Worm (Caenorhabditis elegans): ENCODE measurements around the gene F59E12.17.
"Not testable (repeated sequence)": the region's sequence is repeated elsewhere in the genome, so short reads cannot be mapped to it uniquely, and the experiment has no call there.

The F59E12.17 gene

DNA sequence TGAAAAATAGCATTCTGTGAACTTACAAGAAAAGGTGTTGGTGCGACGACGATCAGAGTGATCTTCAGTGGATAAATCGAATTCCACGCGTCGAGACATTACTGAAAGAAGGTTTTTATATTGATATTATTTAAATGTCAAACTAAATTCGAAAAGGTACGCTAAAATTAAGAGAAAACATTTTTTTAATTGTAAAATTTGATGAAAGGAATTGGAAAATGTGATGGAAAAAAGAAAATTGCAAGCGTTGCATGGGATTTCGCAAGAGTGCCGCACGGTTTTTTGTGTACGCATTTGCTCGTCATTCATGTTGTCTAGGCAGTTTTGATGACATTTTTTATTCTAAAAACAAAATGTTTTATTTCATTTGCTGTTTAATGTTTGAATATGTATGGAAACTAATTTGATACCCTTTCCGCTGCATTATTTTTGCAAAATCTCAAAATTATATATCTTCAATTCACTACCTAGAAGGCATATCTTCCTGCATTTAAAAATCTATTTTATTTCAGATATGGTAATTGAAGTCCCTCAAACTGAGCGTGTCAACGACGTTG, 26.8 kb downstream of the F59E12.17 start, which contains the start of the genes eif-3.L and npl-4.2:
eif-3.L (minus strand) TSS at position 101 of the 557 bp plus-strand sequence.
npl-4.2 (plus strand) TSS at position 507 of the 557 bp plus-strand sequence.
- not testable (repeated sequence) for TF ChIP-seq ama-1 (optimal IDR thresholded peaks at IDR 0.05); ref-2 (tag; optimal IDR thresholded peaks at IDR 0.05); ceh-31 (tag; optimal IDR thresholded peaks at IDR 0.05)

DNA sequence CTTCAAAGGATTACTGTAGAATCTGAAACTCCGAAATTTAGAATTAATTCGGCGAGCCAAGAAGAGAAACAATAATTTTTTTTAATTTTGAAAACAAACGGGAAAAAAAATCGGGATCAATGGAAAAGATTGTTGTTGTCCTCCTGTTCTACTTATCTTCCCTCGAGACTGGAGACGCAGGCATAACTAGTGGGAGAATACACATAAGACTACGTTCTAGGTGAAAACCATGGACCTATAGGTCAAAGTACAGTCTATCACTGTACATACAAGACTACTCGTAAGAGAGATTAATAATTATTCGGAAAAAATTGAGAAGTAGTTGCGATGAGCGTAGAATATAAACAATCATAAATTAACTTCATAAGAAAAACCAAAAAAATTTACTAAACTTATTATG, 30.0 kb downstream of the F59E12.17 start, which contains the start of gene dhs-6:
dhs-6 (minus strand) TSS at position 22 of the 400 bp plus-strand sequence.
- no peak for TF ChIP-seq rnt-1 (tag; optimal IDR thresholded peaks at IDR 0.05)
- TF ChIP-seq fkh-10 (GFP tag; optimal IDR thresholded peaks at IDR 0.05), result no peak
- no peak for TF ChIP-seq ceh-14 (tag; optimal IDR thresholded peaks at IDR 0.05)
- TF ChIP-seq hlh-8 (tag; optimal IDR thresholded peaks at IDR 0.05), result no peak
- peak; percentile 45 for TF ChIP-seq elt-2 (tag; optimal IDR thresholded peaks at IDR 0.05)
- TF ChIP-seq hlh-15 (tag; optimal IDR thresholded peaks at IDR 0.05), result no peak
- no peak for TF ChIP-seq che-1 (tag; optimal IDR thresholded peaks at IDR 0.05)
- TF ChIP-seq syd-9 (tag; optimal IDR thresholded peaks at IDR 0.05), result no peak
- no peak for TF ChIP-seq pag-3 (tag; optimal IDR thresholded peaks at IDR 0.05; ENCODE audit: borderline replicate concordance)

DNA sequence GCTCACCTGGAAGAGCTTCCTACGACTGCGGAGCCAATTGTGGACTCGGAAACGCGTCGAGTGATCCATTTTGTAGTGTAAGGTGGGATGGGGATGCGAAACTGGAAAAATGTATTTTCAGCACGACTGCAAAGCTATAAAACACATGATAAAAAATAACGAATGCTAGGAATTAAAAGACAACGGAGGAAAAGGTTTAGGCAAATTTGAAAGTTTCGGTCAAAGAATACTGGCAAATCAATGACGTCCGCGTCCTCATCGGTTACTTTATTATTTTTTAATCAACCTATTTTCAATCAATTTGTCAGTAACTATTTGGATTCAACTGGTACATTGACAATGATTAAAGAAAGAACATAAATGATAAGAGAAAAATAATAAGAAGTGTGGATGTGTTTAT, 41.5 kb downstream of the F59E12.17 start, which contains the start of gene C17G10.7:
C17G10.7 (minus strand) TSS at position 101 of the 400 bp plus-strand sequence.
- TF ChIP-seq ama-1 (optimal IDR thresholded peaks at IDR 0.05), result no peak
- no peak for TF ChIP-seq ceh-34 (tag; optimal IDR thresholded peaks at IDR 0.05)
- no peak for TF ChIP-seq F13H6.1 (tag; optimal IDR thresholded peaks at IDR 0.05)
- no peak for TF ChIP-seq hlh-13 (GFP tag; optimal IDR thresholded peaks at IDR 0.05)
- TF ChIP-seq fax-1 (tag; optimal IDR thresholded peaks at IDR 0.05), result no peak
- TF ChIP-seq K02D7.2 (tag; optimal IDR thresholded peaks at IDR 0.05), result no peak
- TF ChIP-seq ets-4 (tag; optimal IDR thresholded peaks at IDR 0.05), result no peak
- no peak for TF ChIP-seq C08G9.2 (tag; optimal IDR thresholded peaks at IDR 0.05)
- no peak for TF ChIP-seq sdc-2 (tag; optimal IDR thresholded peaks at IDR 0.05)

DNA sequence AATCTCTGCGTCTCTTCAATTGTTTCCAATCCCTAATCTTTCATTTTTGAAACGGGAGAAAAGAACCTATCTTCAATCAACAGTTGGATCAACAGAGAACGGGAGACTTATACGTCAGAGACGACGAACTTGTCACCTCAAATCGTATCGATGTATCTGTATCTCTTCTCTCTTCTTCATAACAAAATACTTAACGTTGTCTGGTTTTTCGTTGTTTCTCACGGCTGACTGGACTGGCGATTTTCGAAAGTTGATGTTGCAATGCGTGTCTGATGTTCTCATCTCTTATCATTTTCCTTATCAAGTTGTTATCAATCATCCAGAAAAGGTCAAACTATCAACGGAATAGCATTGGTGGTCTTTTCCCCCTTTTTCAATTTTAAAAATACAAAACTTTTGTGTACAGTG, 43.7 kb downstream of the F59E12.17 start:
- no peak for TF ChIP-seq ceh-48 (tag; optimal IDR thresholded peaks at IDR 0.05)
- TF ChIP-seq elt-2 (tag; optimal IDR thresholded peaks at IDR 0.05), result peak; percentile 99
- TF ChIP-seq unc-55 (GFP tag; optimal IDR thresholded peaks at IDR 0.05), result peak; percentile 39

DNA sequence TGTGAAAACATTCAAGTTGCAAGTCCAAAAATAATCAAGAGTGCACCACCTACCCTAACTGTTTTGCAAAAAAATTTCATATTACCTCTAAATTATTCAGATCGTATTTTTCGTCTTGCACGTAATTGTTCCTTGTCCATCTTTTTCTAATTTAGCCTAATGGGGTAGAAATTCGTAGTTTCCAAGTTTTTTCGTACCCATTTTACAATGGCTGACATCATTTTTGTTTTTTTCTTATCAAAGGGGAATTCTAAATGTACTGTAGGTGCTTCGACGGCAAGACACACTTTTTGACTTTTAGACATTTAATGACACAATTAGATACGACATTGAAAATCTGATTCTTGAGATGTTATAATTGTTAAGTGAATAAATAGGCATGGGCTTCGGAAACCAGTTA, 44.8 kb downstream of the F59E12.17 start:
- TF ChIP-seq fax-1 (tag; optimal IDR thresholded peaks at IDR 0.05) (no peak), elt-2 (tag; optimal IDR thresholded peaks at IDR 0.05) (no peak), C08G9.2 (tag; optimal IDR thresholded peaks at IDR 0.05) (no peak), pros-1 (tag; optimal IDR thresholded peaks at IDR 0.05) (no peak), T23F11.4 (GFP tag; optimal IDR thresholded peaks at IDR 0.05) (no peak)

DNA sequence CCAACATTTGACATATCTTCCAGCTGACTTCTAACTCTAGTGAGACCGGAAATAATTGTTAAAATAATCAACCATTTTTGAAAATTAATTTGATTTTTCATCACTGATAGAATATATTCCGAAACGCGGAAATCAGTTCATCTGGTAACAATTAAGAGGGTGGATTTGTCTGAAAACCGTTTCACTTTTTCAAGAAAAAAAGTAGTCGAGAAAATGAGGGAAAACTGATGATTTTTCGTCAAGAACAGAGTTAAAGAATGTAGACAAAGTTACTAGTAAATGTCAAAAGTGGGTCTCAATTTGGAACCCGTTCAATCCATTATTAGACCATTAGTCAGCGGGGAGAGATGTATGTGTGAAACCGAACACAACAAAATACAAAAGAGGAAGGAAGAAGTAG, 46.1 kb downstream of the F59E12.17 start, which contains the start of gene C17G10.6:
C17G10.6 (minus strand) TSS at position 101 of the 400 bp plus-strand sequence.
- no peak for TF ChIP-seq ceh-19 (GFP tag; optimal IDR thresholded peaks at IDR 0.05)
- no peak for TF ChIP-seq C38D4.7 (GFP tag; optimal IDR thresholded peaks at IDR 0.05)
- no peak for TF ChIP-seq ceh-48 (tag; optimal IDR thresholded peaks at IDR 0.05)
- no peak for TF ChIP-seq ceh-18 (tag; optimal IDR thresholded peaks at IDR 0.05)
- TF ChIP-seq K09A11.1 (tag; optimal IDR thresholded peaks at IDR 0.05; ENCODE audit: insufficient read depth), result no peak

DNA sequence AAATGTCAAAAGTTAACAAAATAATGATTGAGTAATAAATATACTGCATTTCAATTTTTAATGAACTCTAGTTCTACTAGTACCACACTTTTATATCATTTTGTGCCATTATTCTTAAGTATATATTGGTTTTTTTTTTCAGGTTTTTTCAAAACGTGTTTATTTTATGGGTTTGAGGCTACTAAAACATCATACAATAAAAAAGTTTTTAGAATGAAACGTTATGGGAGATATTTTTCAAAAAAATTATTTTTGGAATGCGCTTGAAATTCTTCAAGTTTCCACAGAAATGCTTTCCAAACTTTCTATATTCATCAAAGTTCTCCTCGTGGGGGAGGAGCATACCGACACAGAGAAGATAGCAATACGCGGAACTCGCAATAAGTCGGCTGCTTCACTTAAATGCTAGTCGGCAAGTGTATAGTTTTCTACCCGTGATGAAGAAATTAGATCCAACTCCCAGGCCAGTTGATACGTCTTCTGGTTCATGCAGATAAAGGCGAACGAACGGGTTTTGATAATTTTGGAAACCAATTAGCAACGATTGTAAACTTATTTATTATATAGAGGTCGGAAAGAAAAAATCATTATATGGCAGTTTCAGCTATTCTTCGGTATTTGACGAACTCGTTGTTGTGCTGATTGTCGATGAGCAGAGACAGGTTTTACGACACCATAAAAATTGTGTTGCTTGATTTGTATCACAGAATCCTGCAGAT, 49.8 kb downstream of the F59E12.17 start, which contains the start of gene C17G10.10:
C17G10.10 (minus strand) TSS at position 51 of the 719 bp plus-strand sequence.
- no peak for TF ChIP-seq pha-2 (tag; optimal IDR thresholded peaks at IDR 0.05)
- peak; percentile 35 for TF ChIP-seq dve-1 (tag; optimal IDR thresholded peaks at IDR 0.05)
- TF ChIP-seq ceh-22 (tag; optimal IDR thresholded peaks at IDR 0.05), result no peak
- TF ChIP-seq ama-1 (optimal IDR thresholded peaks at IDR 0.05), result peak; percentile 17
- peak; percentile 70 for TF ChIP-seq elt-2 (tag; optimal IDR thresholded peaks at IDR 0.05)

Data from whole organism, late embryonic.